Worm (Caenorhabditis elegans) whole organism, midembryonic: ENCODE data around the gene R11.4.
"Not testable (repeated sequence)": the region's sequence is repeated elsewhere in the genome, so short reads cannot be mapped to it uniquely, and the experiment has no call there.

Experiments
- flt-1 ChIP-seq: fragments of 200-800 bp; sonication (Bioruptor generic); IDR thresholded peaks from 2 replicates; pipeline ENCODE4 v1.3.6; 2022; ENCODE audit warnings: missing genetic modification characterization, missing compliant biosample characterization
- med-1 ChIP-seq: sonication (generic microtip); optimal IDR thresholded peaks from 2 replicates; lab custom pipeline; 2017; ENCODE audit warnings: missing genetic modification characterization, mild to moderate bottlenecking, missing compliant biosample characterization, antibody characterized with exemption, missing genetic modification reagents; ENCODE audit not compliant: insufficient read depth
- ref-1 ChIP-seq: fragments of 200-800 bp; sonication (Bioruptor generic); conservative IDR thresholded peaks from 2 replicates; pipeline ENCODE4 v1.3.6; 2022; ENCODE audit warnings: missing genetic modification reagents, missing genetic modification characterization, missing compliant biosample characterization
- tab-1 ChIP-seq: fragments of 200-800 bp; sonication (Bioruptor generic); IDR thresholded peaks from 2 replicates; pipeline ENCODE4 v1.3.6; 2022; ENCODE audit warnings: missing genetic modification characterization, missing compliant biosample characterization

DNA sequence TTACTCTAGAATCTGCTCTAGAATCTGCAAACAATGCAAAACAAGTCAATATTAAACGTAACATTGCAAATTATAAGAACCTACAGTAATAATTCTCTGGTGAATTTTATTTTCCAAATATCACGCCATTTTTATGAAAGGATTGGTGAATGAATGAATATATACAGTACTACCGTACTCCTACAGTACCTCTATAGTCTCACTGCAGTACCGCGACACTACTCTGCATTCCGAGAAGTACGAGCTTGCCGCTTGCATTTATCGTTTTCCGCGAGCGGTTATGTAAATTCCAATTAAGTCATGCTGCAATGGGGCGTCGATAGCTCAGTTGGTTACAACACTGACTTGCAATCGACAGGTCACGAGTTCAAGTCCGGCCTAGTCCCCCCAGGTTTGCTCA, 1.9 kb upstream of the R11.4 start, which contains the start of gene F23A7.4:
- not testable (repeated sequence) for TF ChIP-seq ref-1 (GFP tag; lab: Robert Waterston, UW); tab-1 (GFP tag; lab: Robert Waterston, UW); med-1 (GFP tag; lab: Kevin White, UChicago); flt-1 (GFP tag; lab: Robert Waterston, UW)
